Fruit fly (Drosophila melanogaster) whole organism, embryonic: ENCODE results near the gene CG4291.

ENCODE experiments used
- ATbp ChIP-seq: fragments of 200-800 bp; sonication (Bioruptor generic); optimal IDR thresholded peaks from 2 replicates; lab custom pipeline; 2017; ENCODE audit warnings: missing biosample characterization, mild to moderate bottlenecking, missing genetic modification characterization, missing genetic modification reagents
- Atf3 ChIP-seq: fragments of 200-800 bp; sonication (Bioruptor generic); optimal IDR thresholded peaks from 3 replicates; lab custom pipeline; 2016; ENCODE audit warnings: missing biosample characterization, missing genetic modification characterization
- Atf6 ChIP-seq: fragments of 200-800 bp; sonication (Bioruptor generic); IDR thresholded peaks from 2 replicates; pipeline ENCODE4 v1.3.6; 2022; ENCODE audit warnings: missing biosample characterization, missing genetic modification characterization
- Bdp1 ChIP-seq: fragments of 200-800 bp; sonication (Bioruptor generic); optimal IDR thresholded peaks from 3 replicates; lab custom pipeline; 2016; ENCODE audit warnings: missing biosample characterization, missing genetic modification characterization
- C15 ChIP-seq: fragments of 200-800 bp; sonication (Bioruptor generic); IDR thresholded peaks from 3 replicates; pipeline ENCODE4 v1.3.6; 2022; ENCODE audit warnings: missing biosample characterization, missing genetic modification characterization
- CG10654 ChIP-seq: fragments of 200-800 bp; sonication (Bioruptor generic); optimal IDR thresholded peaks from 2 replicates; lab custom pipeline; 2016; ENCODE audit warnings: missing biosample characterization, missing genetic modification characterization
- CG10959 ChIP-seq: fragments of 200-800 bp; sonication (Bioruptor generic); IDR thresholded peaks from 2 replicates; pipeline ENCODE4 v1.3.6; 2022; ENCODE audit warnings: missing biosample characterization, missing genetic modification characterization
- CG11085 ChIP-seq: fragments of 200-800 bp; sonication (Bioruptor generic); IDR thresholded peaks from 2 replicates; pipeline ENCODE4 v1.3.6; 2022; ENCODE audit warnings: missing biosample characterization, missing genetic modification characterization
- CG11398 ChIP-seq: fragments of 200-800 bp; sonication (Bioruptor generic); optimal IDR thresholded peaks from 2 replicates; lab custom pipeline; 2016; ENCODE audit warnings: missing biosample characterization, missing genetic modification characterization
- CG11504 ChIP-seq: fragments of 200-800 bp; sonication (Bioruptor generic); optimal IDR thresholded peaks from 3 replicates; lab custom pipeline; 2019; ENCODE audit warnings: missing biosample characterization, mild to moderate bottlenecking, missing genetic modification characterization, moderate library complexity
- CG12299 ChIP-seq: fragments of 200-800 bp; sonication (Bioruptor generic); optimal IDR thresholded peaks from 2 replicates; lab custom pipeline; 2018; ENCODE audit warnings: missing biosample characterization, mild to moderate bottlenecking, missing genetic modification characterization
- CG13424 ChIP-seq: fragments of 200-800 bp; sonication (Bioruptor generic); optimal IDR thresholded peaks from 2 replicates; lab custom pipeline; 2019; ENCODE audit warnings: missing biosample characterization, mild to moderate bottlenecking, missing genetic modification characterization, moderate library complexity
- CG13624 ChIP-seq: fragments of 200-800 bp; sonication (Bioruptor generic); optimal IDR thresholded peaks from 2 replicates; lab custom pipeline; 2016; ENCODE audit warnings: missing biosample characterization, missing genetic modification characterization
- CG13775 ChIP-seq: fragments of 200-800 bp; sonication (Bioruptor generic); optimal IDR thresholded peaks from 3 replicates; lab custom pipeline; 2017; ENCODE audit warnings: missing biosample characterization, mild to moderate bottlenecking, missing genetic modification characterization
- CG15073 ChIP-seq: fragments of 200-800 bp; sonication (Bioruptor generic); optimal IDR thresholded peaks from 2 replicates; lab custom pipeline; 2016; ENCODE audit warnings: missing biosample characterization, missing genetic modification characterization
- CG1603 ChIP-seq: fragments of 200-800 bp; sonication (Bioruptor generic); optimal IDR thresholded peaks from 2 replicates; lab custom pipeline; 2019; ENCODE audit warnings: missing biosample characterization, mild to moderate bottlenecking, missing genetic modification characterization, moderate library complexity
- CG16813 ChIP-seq: fragments of 200-800 bp; sonication (Bioruptor generic); IDR thresholded peaks from 3 replicates; pipeline ENCODE4 v1.3.6; 2022; ENCODE audit warnings: missing biosample characterization, missing genetic modification characterization; ENCODE audit not compliant: partially characterized antibody
- CG1792 ChIP-seq: fragments of 200-800 bp; sonication (Bioruptor generic); optimal IDR thresholded peaks from 2 replicates; lab custom pipeline; 2016; ENCODE audit warnings: missing biosample characterization, missing genetic modification characterization
- CG2129 ChIP-seq: fragments of 200-800 bp; sonication (Bioruptor generic); IDR thresholded peaks from 2 replicates; pipeline ENCODE4 v1.3.6; 2022; ENCODE audit warnings: missing biosample characterization, missing genetic modification characterization; ENCODE audit not compliant: partially characterized antibody
- CG30020 ChIP-seq: fragments of 200-800 bp; optimal IDR thresholded peaks from 2 replicates; lab custom pipeline; 2019; ENCODE audit warnings: missing biosample characterization, mild to moderate bottlenecking, missing genetic modification characterization, moderate library complexity
- CG31224 ChIP-seq: fragments of 200-800 bp; sonication (Bioruptor generic); IDR thresholded peaks from 2 replicates; pipeline ENCODE4 v1.3.6; 2022; ENCODE audit warnings: missing biosample characterization, missing genetic modification characterization
- CG31365 ChIP-seq: fragments of 200-800 bp; sonication (Bioruptor generic); optimal IDR thresholded peaks from 2 replicates; lab custom pipeline; 2018; ENCODE audit warnings: missing biosample characterization, mild to moderate bottlenecking, missing genetic modification characterization
- CG33557 ChIP-seq: fragments of 200-800 bp; sonication (Bioruptor generic); optimal IDR thresholded peaks from 2 replicates; lab custom pipeline; 2019; ENCODE audit warnings: missing biosample characterization, mild to moderate bottlenecking, missing genetic modification characterization, moderate library complexity
- CG4854 ChIP-seq: fragments of 200-800 bp; sonication (Bioruptor generic); optimal IDR thresholded peaks from 2 replicates; lab custom pipeline; 2016; ENCODE audit warnings: missing biosample characterization, missing genetic modification characterization, inconsistent platforms
- CG6254 ChIP-seq: fragments of 200-800 bp; sonication (Bioruptor generic); optimal IDR thresholded peaks from 3 replicates; lab custom pipeline; 2017; ENCODE audit warnings: mild to moderate bottlenecking, missing biosample characterization, missing genetic modification reagents, missing genetic modification characterization
- CG8281 ChIP-seq: fragments of 200-800 bp; sonication (Bioruptor generic); optimal IDR thresholded peaks from 2 replicates; lab custom pipeline; 2018; ENCODE audit warnings: missing biosample characterization, mild to moderate bottlenecking, missing genetic modification characterization, moderate library complexity
- CTCF ChIP-seq: fragments of 200-800 bp; sonication (Bioruptor generic); optimal IDR thresholded peaks from 2 replicates; lab custom pipeline; 2017; ENCODE audit warnings: missing biosample characterization, mild to moderate bottlenecking, missing genetic modification characterization, moderate library complexity
- Camta ChIP-seq: fragments of 200-800 bp; sonication (Bioruptor generic); optimal IDR thresholded peaks from 2 replicates; lab custom pipeline; 2016; ENCODE audit warnings: missing biosample characterization, missing genetic modification characterization
- CrebB ChIP-seq: fragments of 200-800 bp; sonication (Bioruptor generic); optimal IDR thresholded peaks from 3 replicates; lab custom pipeline; 2018; ENCODE audit warnings: missing biosample characterization, mild to moderate bottlenecking, missing genetic modification characterization
- D ChIP-seq, 2 experiments: fragments of 200-800 bp in 1 of 2; fragments of >200 bp in 1 of 2; sonication (Bioruptor generic) in 1 of 2; optimal IDR thresholded peaks; 2 replicates in 1 of 2; 3 replicates in 1 of 2; lab custom pipeline; 2017; ENCODE audit warnings: mild to moderate bottlenecking in 1 of 2, missing biosample characterization in 1 of 2, missing genetic modification characterization in 1 of 2, missing genetic modification reagents in 1 of 2
- ERR ChIP-seq: fragments of 200-800 bp; sonication (Bioruptor generic); optimal IDR thresholded peaks from 2 replicates; lab custom pipeline; 2016; ENCODE audit warnings: missing biosample characterization, missing genetic modification characterization
- Gsc ChIP-seq: fragments of 200-800 bp; sonication (Bioruptor generic); IDR thresholded peaks from 2 replicates; pipeline ENCODE4 v1.3.6; 2022; ENCODE audit warnings: missing biosample characterization, missing genetic modification characterization
- HLH3B ChIP-seq: fragments of 200-800 bp; sonication (Bioruptor generic); IDR thresholded peaks from 2 replicates; pipeline ENCODE4 v1.3.6; 2022; ENCODE audit warnings: missing biosample characterization, missing genetic modification characterization
- HmgZ ChIP-seq: fragments of 200-800 bp; sonication (Bioruptor generic); optimal IDR thresholded peaks from 2 replicates; lab custom pipeline; 2018; ENCODE audit warnings: missing biosample characterization, mild to moderate bottlenecking, missing genetic modification characterization
- Lpt ChIP-seq: fragments of >200 bp; optimal IDR thresholded peaks from 2 replicates; lab custom pipeline; 2018; ENCODE audit warnings: missing biosample characterization, missing genetic modification characterization
- Myb ChIP-seq: fragments of 200-800 bp; sonication (Bioruptor generic); optimal IDR thresholded peaks from 2 replicates; lab custom pipeline; 2016; ENCODE audit warnings: missing biosample characterization, missing genetic modification characterization
- Stat92E ChIP-seq, 3 experiments: fragments of >200 bp in 2 of 3; fragments of 200-800 bp in 1 of 3; sonication (Bioruptor generic) in 1 of 3; optimal IDR thresholded peaks; 2 replicates each; lab custom pipeline; 2017 to 2019; ENCODE audit warnings: missing biosample characterization in 3 of 3, missing genetic modification characterization in 3 of 3, mild to moderate bottlenecking in 1 of 3, moderate library complexity in 1 of 3
- YL-1 ChIP-seq: fragments of 200-800 bp; sonication (Bioruptor generic); optimal IDR thresholded peaks from 3 replicates; lab custom pipeline; 2017; ENCODE audit warnings: missing biosample characterization, mild to moderate bottlenecking, missing genetic modification characterization
- ac ChIP-seq: fragments of 200-800 bp; sonication (Bioruptor generic); optimal IDR thresholded peaks from 3 replicates; lab custom pipeline; 2017; ENCODE audit warnings: missing biosample characterization, mild to moderate bottlenecking, missing genetic modification characterization
- btn ChIP-seq: fragments of 200-800 bp; sonication (Bioruptor generic); optimal IDR thresholded peaks from 2 replicates; lab custom pipeline; 2016; ENCODE audit warnings: missing biosample characterization, missing genetic modification characterization
- cg ChIP-seq: fragments of 200-800 bp; sonication (Bioruptor generic); optimal IDR thresholded peaks from 3 replicates; lab custom pipeline; 2019; ENCODE audit warnings: missing biosample characterization, mild to moderate bottlenecking, missing genetic modification characterization, moderate library complexity
- chm ChIP-seq: fragments of 200-800 bp; sonication (Bioruptor generic); IDR thresholded peaks from 2 replicates; pipeline ENCODE4 v1.3.6; 2022; ENCODE audit warnings: missing biosample characterization, missing genetic modification characterization
- dmrt11E ChIP-seq: fragments of 200-800 bp; sonication (Bioruptor generic); optimal IDR thresholded peaks from 3 replicates; lab custom pipeline; 2018; ENCODE audit warnings: missing biosample characterization, mild to moderate bottlenecking, missing genetic modification characterization, moderate library complexity
- jing ChIP-seq: fragments of 200-800 bp; sonication (Bioruptor generic); optimal IDR thresholded peaks from 2 replicates; lab custom pipeline; 2018; ENCODE audit warnings: missing biosample characterization, mild to moderate bottlenecking, missing genetic modification characterization
- knrl ChIP-seq: fragments of 200-800 bp; sonication (Bioruptor generic); IDR thresholded peaks from 3 replicates; pipeline ENCODE4 v1.3.6; 2022; ENCODE audit warnings: missing biosample characterization, missing genetic modification characterization; ENCODE audit not compliant: partially characterized antibody
- lmd ChIP-seq: fragments of 200-800 bp; sonication (Bioruptor generic); IDR thresholded peaks from 2 replicates; pipeline ENCODE4 v1.3.6; 2022; ENCODE audit warnings: missing biosample characterization, missing genetic modification characterization
- org-1 ChIP-seq: fragments of 200-800 bp; sonication (Bioruptor generic); optimal IDR thresholded peaks from 2 replicates; lab custom pipeline; 2017; ENCODE audit warnings: missing biosample characterization, missing genetic modification characterization
- pros ChIP-seq: fragments of 200-800 bp; sonication (Bioruptor generic); optimal IDR thresholded peaks from 3 replicates; lab custom pipeline; 2019; ENCODE audit warnings: missing biosample characterization, mild to moderate bottlenecking, missing genetic modification characterization, moderate library complexity
- slp2 ChIP-seq: fragments of 200-800 bp; sonication (Bioruptor generic); optimal IDR thresholded peaks from 2 replicates; lab custom pipeline; 2016; ENCODE audit warnings: missing biosample characterization, missing genetic modification characterization
- tna ChIP-seq: fragments of 200-800 bp; sonication (Bioruptor generic); IDR thresholded peaks from 2 replicates; pipeline ENCODE4 v1.3.6; 2022; ENCODE audit warnings: missing biosample characterization, missing genetic modification characterization; ENCODE audit not compliant: partially characterized antibody
- wor ChIP-seq: fragments of 200-800 bp; sonication (Bioruptor generic); IDR thresholded peaks from 2 replicates; pipeline ENCODE4 v1.3.6; 2022; ENCODE audit warnings: missing biosample characterization, missing genetic modification characterization

The CG4291 gene

dm6 chr2L:865851-866250 lies 13.3 kb upstream of the CG4291 start (continued):
- peak; percentile 94 for TF ChIP-seq jing (GFP tag; lab: Kevin White, UChicago)
- TF ChIP-seq CG4854, result peak; percentile 95
- TF ChIP-seq cg (GFP tag; lab: Kevin White, UChicago), result peak; percentile 16
- TF ChIP-seq CG31224, result peak; percentile 90
- peak; percentile 95 for TF ChIP-seq Atf6 (GFP tag; lab: Robert Waterston, UW)
- TF ChIP-seq ac (GFP tag; lab: Kevin White, UChicago), result peak; percentile 84
- TF ChIP-seq CG1792 (GFP tag; lab: Kevin White, UChicago), result peak; percentile 92
- TF ChIP-seq Lpt (GFP tag; lab: Kevin White, UChicago), result no peak
- TF ChIP-seq pros (GFP tag; lab: Kevin White, UChicago), result peak; percentile 49
- TF ChIP-seq ERR (GFP tag; lab: Kevin White, UChicago), result peak; percentile 94
- TF ChIP-seq C15 (GFP tag; lab: Robert Waterston, UW), result peak; percentile 94
- TF ChIP-seq dmrt11E, result peak; percentile 94
- peak; percentile 84 for TF ChIP-seq Gsc (GFP tag; lab: Robert Waterston, UW)
- peak; percentile 68 for TF ChIP-seq YL-1 (GFP tag; lab: Kevin White, UChicago)
- peak; percentile 92 for TF ChIP-seq CG8281 (tag; lab: Kevin White, UChicago)
- no peak for TF ChIP-seq CG16813
- TF ChIP-seq lmd, result peak; percentile 96
- peak; percentile 97 for TF ChIP-seq chm (GFP tag; lab: Robert Waterston, UW)
- TF ChIP-seq slp2 (GFP tag; lab: Kevin White, UChicago), result peak; percentile 92
- TF ChIP-seq Atf3 (GFP tag; lab: Kevin White, UChicago), result peak; percentile 87
- peak; percentile 94 for TF ChIP-seq org-1
- peak; percentile 94 for TF ChIP-seq Camta
- no peak for TF ChIP-seq CG2129 (GFP tag; lab: Robert Waterston, UW)
- TF ChIP-seq CG30020 (tag; lab: Kevin White, UChicago), result peak; percentile 72
- peak; percentile 91 for TF ChIP-seq CG10959 (GFP tag; lab: Robert Waterston, UW)
- TF ChIP-seq CG33557 (GFP tag; lab: Kevin White, UChicago), result peak; percentile 86
- peak; percentile 92 for TF ChIP-seq btn
- TF ChIP-seq HLH3B, result peak; percentile 95
- peak; percentile 80 for TF ChIP-seq Myb (GFP tag; lab: Kevin White, UChicago)
- peak; percentile 78 for TF ChIP-seq CG15073 (GFP tag; lab: Kevin White, UChicago)
- peak; percentile 86 for TF ChIP-seq Bdp1 (GFP tag; lab: Kevin White, UChicago)
- TF ChIP-seq wor, result peak; percentile 94
- peak; percentile 90 for TF ChIP-seq CG12299 (tag; lab: Kevin White, UChicago)
- TF ChIP-seq CG31365 (tag; lab: Kevin White, UChicago), result peak; percentile 81
- TF ChIP-seq CTCF, result peak; percentile 64
- no peak for TF ChIP-seq knrl (GFP tag; lab: Robert Waterston, UW)
- peak in 1 of 3 experiments; percentile 37 for TF ChIP-seq Stat92E (GFP tag; optimal IDR thresholded peaks at IDR 0.05; lab: Kevin White, UChicago)
- peak; percentile 97 for TF ChIP-seq ATbp (GFP tag; lab: Kevin White, UChicago)
- TF ChIP-seq CG13775 (GFP tag; lab: Kevin White, UChicago), result peak; percentile 93
- TF ChIP-seq CG11085 (GFP tag; lab: Robert Waterston, UW), result peak; percentile 89
- peak; percentile 92 for TF ChIP-seq CG6254
- peak; percentile 96 for TF ChIP-seq CG13424 (tag; lab: Kevin White, UChicago)
- peak; percentile 97 for TF ChIP-seq CG1603
- peak; percentile 94 for TF ChIP-seq CG13624 (GFP tag; lab: Kevin White, UChicago)
- TF ChIP-seq CG11398 (GFP tag; lab: Kevin White, UChicago), result peak; percentile 84
- peak; percentile 97 for TF ChIP-seq HmgZ (tag; lab: Kevin White, UChicago)
- TF ChIP-seq CG11504 (tag; lab: Kevin White, UChicago), result peak; percentile 96
- TF ChIP-seq CrebB (tag; lab: Kevin White, UChicago), result peak; percentile 94
- peak; percentile 94 for TF ChIP-seq CG10654 (GFP tag; lab: Kevin White, UChicago)
- TF ChIP-seq tna (GFP tag; lab: Robert Waterston, UW), result no peak
- no peak for TF ChIP-seq D (optimal IDR thresholded peaks at IDR 0.05; lab: Kevin White, UChicago)
- TF ChIP-seq D (GFP tag; optimal IDR thresholded peaks at IDR 0.05; lab: Kevin White, UChicago), result peak; percentile 90
